Fruit fly (Drosophila melanogaster) whole organism, prepupa: Measurements from ENCODE around the gene CG15571.

Source experiments
- CG1621 ChIP-seq: fragments of 200-800 bp; sonication (Bioruptor generic); optimal IDR thresholded peaks from 3 replicates; lab custom pipeline; 2018; ENCODE audit warnings: missing biosample characterization, mild to moderate bottlenecking, missing genetic modification characterization
- CG16779 ChIP-seq: fragments of 200-800 bp; sonication (Bioruptor generic); optimal IDR thresholded peaks from 3 replicates; lab custom pipeline; 2017; ENCODE audit warnings: missing biosample characterization, mild to moderate bottlenecking, missing genetic modification characterization
- CG7368 ChIP-seq: fragments of 200-800 bp; sonication (Bioruptor generic); optimal IDR thresholded peaks from 3 replicates; lab custom pipeline; 2016; ENCODE audit warnings: missing biosample characterization, missing genetic modification characterization
- Ets21C ChIP-seq: fragments of 200-800 bp; sonication (Bioruptor generic); optimal IDR thresholded peaks from 3 replicates; lab custom pipeline; 2016; ENCODE audit warnings: missing biosample characterization, missing genetic modification characterization
- OdsH ChIP-seq: fragments of 200-800 bp; sonication (Bioruptor generic); optimal IDR thresholded peaks from 3 replicates; lab custom pipeline; 2016; ENCODE audit warnings: missing biosample characterization, missing genetic modification characterization
- Smox ChIP-seq: fragments of 200-800 bp; sonication (Bioruptor generic); optimal IDR thresholded peaks from 3 replicates; lab custom pipeline; 2016; ENCODE audit warnings: missing biosample characterization, missing genetic modification characterization
- Sox15 ChIP-seq: fragments of 200-800 bp; sonication (Bioruptor generic); optimal IDR thresholded peaks from 3 replicates; lab custom pipeline; 2016; ENCODE audit warnings: missing biosample characterization, missing genetic modification characterization

DNA sequence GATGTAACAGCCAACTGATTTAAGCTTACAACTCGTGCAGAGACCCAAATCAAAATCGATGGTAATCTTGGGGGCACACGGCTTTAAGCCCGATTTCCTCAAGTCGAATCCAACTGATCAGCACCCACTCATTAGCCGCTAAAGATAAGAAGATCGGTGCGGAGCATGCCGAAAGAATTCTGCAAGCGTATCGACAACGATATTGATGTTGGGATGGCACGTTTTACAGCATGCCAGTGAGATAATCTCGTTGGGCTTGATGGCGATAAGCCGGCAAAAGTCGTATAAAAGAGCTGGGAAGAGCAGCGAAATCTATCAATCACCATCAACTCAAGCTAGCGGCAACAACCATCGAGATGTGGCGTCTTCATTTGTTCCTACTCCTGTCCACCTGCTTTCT, 676 bp upstream of the CG15571 start, which contains the start of gene CG15570:
- TF ChIP-seq CG16779 (tag; lab: Kevin White, UChicago): no peak
- TF ChIP-seq CG7368 (GFP tag; lab: Kevin White, UChicago): no peak
- TF ChIP-seq Smox (GFP tag; lab: Kevin White, UChicago): no peak
- TF ChIP-seq OdsH (GFP tag; lab: Kevin White, UChicago): no peak
- no peak for TF ChIP-seq Ets21C (GFP tag; lab: Kevin White, UChicago)
- TF ChIP-seq CG1621 (tag; lab: Kevin White, UChicago): no peak
- TF ChIP-seq Sox15 (GFP tag; lab: Kevin White, UChicago): no peak
